Worm (Caenorhabditis elegans): ENCODE measurements around the gene H06H21.37.

- TF ChIP-seq aly-1 (tag; optimal IDR thresholded peaks at IDR 0.05) (no peak), tra-4 (tag; optimal IDR thresholded peaks at IDR 0.05) (no peak)
These were observed at the start of gene H06H21.37 for ce11 chrIV:4809813-4810212.

Data from whole organism, early embryonic.